Fruit fly (Drosophila melanogaster) whole organism, embryonic: ENCODE results near the gene CG4586.

ENCODE experiments used
- Bdp1 ChIP-seq: fragments of 200-800 bp; sonication (Bioruptor generic); optimal IDR thresholded peaks from 3 replicates; lab custom pipeline; 2016; ENCODE audit warnings: missing biosample characterization, missing genetic modification characterization
- CG10209 ChIP-seq: fragments of 200-800 bp; sonication (Bioruptor generic); optimal IDR thresholded peaks from 3 replicates; lab custom pipeline; 2017; ENCODE audit warnings: missing biosample characterization, mild to moderate bottlenecking, missing genetic modification characterization, missing genetic modification reagents
- CG11398 ChIP-seq: fragments of 200-800 bp; sonication (Bioruptor generic); optimal IDR thresholded peaks from 2 replicates; lab custom pipeline; 2016; ENCODE audit warnings: missing biosample characterization, missing genetic modification characterization
- CG12236 ChIP-seq: fragments of 200-800 bp; sonication (Bioruptor generic); optimal IDR thresholded peaks from 2 replicates; lab custom pipeline; 2016; ENCODE audit warnings: missing biosample characterization, missing genetic modification characterization
- CG13123 ChIP-seq: fragments of 200-800 bp; sonication (Bioruptor generic); optimal IDR thresholded peaks from 2 replicates; lab custom pipeline; 2016; ENCODE audit warnings: missing biosample characterization, missing genetic modification characterization
- CG15601 ChIP-seq: fragments of 200-800 bp; sonication (Bioruptor generic); optimal IDR thresholded peaks from 3 replicates; lab custom pipeline; 2019; ENCODE audit warnings: missing biosample characterization, mild to moderate bottlenecking, missing genetic modification characterization, moderate library complexity
- CG16813 ChIP-seq: fragments of 200-800 bp; sonication (Bioruptor generic); IDR thresholded peaks from 3 replicates; pipeline ENCODE4 v1.3.6; 2022; ENCODE audit warnings: missing biosample characterization, missing genetic modification characterization; ENCODE audit not compliant: partially characterized antibody
- CG17829 ChIP-seq: fragments of 200-800 bp; optimal IDR thresholded peaks from 2 replicates; lab custom pipeline; 2019; ENCODE audit warnings: missing biosample characterization, mild to moderate bottlenecking, missing genetic modification characterization, moderate library complexity
- CG18011 ChIP-seq: fragments of 200-800 bp; sonication (Bioruptor generic); optimal IDR thresholded peaks from 2 replicates; lab custom pipeline; 2017; ENCODE audit warnings: missing biosample characterization, missing genetic modification characterization, mild to moderate bottlenecking, moderate library complexity, missing genotype
- CG2116 ChIP-seq: fragments of 200-800 bp; sonication (Bioruptor generic); optimal IDR thresholded peaks from 3 replicates; lab custom pipeline; 2018; ENCODE audit warnings: missing biosample characterization, mild to moderate bottlenecking, missing genetic modification characterization
- CG2202 ChIP-seq: fragments of 200-800 bp; sonication (Bioruptor generic); optimal IDR thresholded peaks from 2 replicates; lab custom pipeline; 2018; ENCODE audit warnings: missing biosample characterization, mild to moderate bottlenecking, missing genetic modification characterization
- CG6683 ChIP-seq: fragments of 200-800 bp; sonication (Bioruptor generic); optimal IDR thresholded peaks from 2 replicates; lab custom pipeline; 2017; ENCODE audit warnings: missing biosample characterization, mild to moderate bottlenecking, missing genetic modification characterization, missing genetic modification reagents
- CG7786 ChIP-seq: fragments of 200-800 bp; sonication (Bioruptor generic); optimal IDR thresholded peaks from 2 replicates; lab custom pipeline; 2016; ENCODE audit warnings: missing biosample characterization, missing genetic modification characterization
- CG7928 ChIP-seq: fragments of 200-800 bp; sonication (Bioruptor generic); optimal IDR thresholded peaks from 2 replicates; lab custom pipeline; 2017; ENCODE audit warnings: missing biosample characterization, mild to moderate bottlenecking, missing genetic modification characterization
- CG7963 ChIP-seq: fragments of 200-800 bp; sonication (Bioruptor generic); IDR thresholded peaks from 3 replicates; pipeline ENCODE4 v1.3.6; 2022; ENCODE audit warnings: missing biosample characterization, missing genetic modification characterization; ENCODE audit not compliant: partially characterized antibody
- CG7987 ChIP-seq: fragments of 200-800 bp; sonication (Bioruptor generic); optimal IDR thresholded peaks from 2 replicates; lab custom pipeline; 2018; ENCODE audit warnings: missing biosample characterization, mild to moderate bottlenecking, missing genetic modification characterization, moderate library complexity
- Dbx ChIP-seq: fragments of 200-800 bp; sonication (Bioruptor generic); IDR thresholded peaks from 3 replicates; pipeline ENCODE4 v1.3.6; 2022; ENCODE audit warnings: missing biosample characterization, missing genetic modification characterization
- Dek ChIP-seq: fragments of 200-800 bp; sonication (Bioruptor generic); optimal IDR thresholded peaks from 3 replicates; lab custom pipeline; 2019; ENCODE audit warnings: missing biosample characterization, mild to moderate bottlenecking, missing genetic modification characterization, moderate library complexity
- Doc2 ChIP-seq: fragments of 200-800 bp; sonication (Bioruptor generic); IDR thresholded peaks from 2 replicates; pipeline ENCODE4 v1.3.6; 2022; ENCODE audit warnings: missing biosample characterization, missing genetic modification characterization
- GATAe ChIP-seq: fragments of 200-800 bp; sonication (Bioruptor generic); conservative IDR thresholded peaks from 2 replicates; pipeline ENCODE4 v1.3.6; 2022; ENCODE audit warnings: missing biosample characterization, missing genetic modification characterization
- HLH54F ChIP-seq: fragments of 200-800 bp; sonication (Bioruptor generic); optimal IDR thresholded peaks from 3 replicates; lab custom pipeline; 2016; ENCODE audit warnings: missing biosample characterization, missing genetic modification characterization
- Kr ChIP-seq: fragments of 200-800 bp; sonication (Bioruptor generic); optimal IDR thresholded peaks from 2 replicates; lab custom pipeline; 2017; ENCODE audit warnings: missing biosample characterization, mild to moderate bottlenecking, missing genetic modification characterization
- MESR4 ChIP-seq: fragments of 200-800 bp; sonication (Bioruptor generic); optimal IDR thresholded peaks from 2 replicates; lab custom pipeline; 2018; ENCODE audit warnings: missing biosample characterization, mild to moderate bottlenecking, missing genetic modification characterization, moderate library complexity
- Max ChIP-seq: fragments of 200-800 bp; sonication (Bioruptor generic); optimal IDR thresholded peaks from 2 replicates; lab custom pipeline; 2016; ENCODE audit warnings: missing biosample characterization, mild to moderate bottlenecking, missing genetic modification characterization
- Meics ChIP-seq: fragments of 200-800 bp; sonication (Bioruptor generic); optimal IDR thresholded peaks from 2 replicates; lab custom pipeline; 2017; ENCODE audit warnings: missing biosample characterization, mild to moderate bottlenecking, missing genetic modification characterization
- NC2α ChIP-seq: fragments of 200-800 bp; sonication (Bioruptor generic); optimal IDR thresholded peaks from 2 replicates; lab custom pipeline; 2016; ENCODE audit warnings: missing biosample characterization, missing genetic modification characterization
- Rfx ChIP-seq: fragments of 200-800 bp; sonication (Bioruptor generic); IDR thresholded peaks from 2 replicates; pipeline ENCODE4 v1.3.6; 2022; ENCODE audit warnings: missing biosample characterization, missing genetic modification characterization
- Rx ChIP-seq: fragments of 200-800 bp; sonication (Bioruptor generic); IDR thresholded peaks from 2 replicates; pipeline ENCODE4 v1.3.6; 2022; ENCODE audit warnings: missing biosample characterization, missing genetic modification characterization
- Six4 ChIP-seq: fragments of 200-800 bp; sonication (Bioruptor generic); optimal IDR thresholded peaks from 2 replicates; lab custom pipeline; 2016; ENCODE audit warnings: missing biosample characterization, missing genetic modification characterization
- Sry-β ChIP-seq: fragments of 200-800 bp; sonication (Bioruptor generic); optimal IDR thresholded peaks from 2 replicates; lab custom pipeline; 2018; ENCODE audit warnings: missing biosample characterization, mild to moderate bottlenecking, missing genetic modification characterization, moderate library complexity
- Tbp ChIP-seq: fragments of >200 bp; optimal IDR thresholded peaks from 2 replicates; lab custom pipeline; 2018; ENCODE audit warnings: missing biosample characterization, missing genetic modification characterization
- Trl ChIP-seq, 3 experiments: fragments of >200 bp in 2 of 3; fragments of 200-800 bp in 1 of 3; sonication (Bioruptor generic) in 1 of 3; optimal IDR thresholded peaks; 2 replicates in 1 of 3; 3 replicates in 2 of 3; lab custom pipeline; 2016 to 2017; ENCODE audit warnings: missing biosample characterization in 1 of 3, missing genetic modification characterization in 1 of 3
- Xrp1 ChIP-seq: fragments of 200-800 bp; sonication (Bioruptor generic); IDR thresholded peaks from 2 replicates; pipeline ENCODE4 v1.3.6; 2022; ENCODE audit warnings: missing biosample characterization, missing genetic modification characterization
- crp ChIP-seq, 2 experiments: fragments of 200-800 bp; sonication (Bioruptor generic); optimal IDR thresholded peaks; 2 replicates in 1 of 2; 3 replicates in 1 of 2; lab custom pipeline; 2017; ENCODE audit warnings: missing biosample characterization in 2 of 2, missing genetic modification characterization in 2 of 2, mild to moderate bottlenecking in 1 of 2, moderate library complexity in 1 of 2
- dan ChIP-seq: fragments of 200-800 bp; sonication (Bioruptor generic); IDR thresholded peaks from 2 replicates; pipeline ENCODE4 v1.3.6; 2022; ENCODE audit warnings: missing biosample characterization, missing genetic modification characterization
- en ChIP-seq: fragments of 200-800 bp; sonication (Bioruptor generic); optimal IDR thresholded peaks from 2 replicates; lab custom pipeline; 2016; ENCODE audit warnings: missing biosample characterization, missing genetic modification characterization
- ewg ChIP-seq: fragments of 200-800 bp; sonication (Bioruptor generic); optimal IDR thresholded peaks from 3 replicates; lab custom pipeline; 2017; ENCODE audit warnings: mild to moderate bottlenecking, missing biosample characterization, missing genetic modification reagents, missing genetic modification characterization
- fu2 ChIP-seq: fragments of 200-800 bp; sonication (Bioruptor generic); optimal IDR thresholded peaks from 2 replicates; lab custom pipeline; 2016; ENCODE audit warnings: missing biosample characterization, missing genetic modification characterization
- gsb ChIP-seq: fragments of 200-800 bp; sonication (Bioruptor generic); IDR thresholded peaks from 2 replicates; pipeline ENCODE4 v1.3.6; 2022; ENCODE audit warnings: missing biosample characterization, missing genetic modification characterization
- pnt ChIP-seq: fragments of 200-800 bp; sonication (Bioruptor generic); optimal IDR thresholded peaks from 3 replicates; lab custom pipeline; 2016; ENCODE audit warnings: missing biosample characterization, missing genetic modification characterization
- pzg ChIP-seq: fragments of 200-800 bp; sonication (Bioruptor generic); optimal IDR thresholded peaks from 3 replicates; lab custom pipeline; 2018; ENCODE audit warnings: missing biosample characterization, mild to moderate bottlenecking, missing genetic modification characterization, moderate library complexity
- ranshi ChIP-seq: fragments of 200-800 bp; sonication (Bioruptor generic); IDR thresholded peaks from 2 replicates; pipeline ENCODE4 v1.3.6; 2022; ENCODE audit warnings: missing biosample characterization, missing genetic modification characterization
- seq ChIP-seq: fragments of 200-800 bp; sonication (Bioruptor generic); IDR thresholded peaks from 2 replicates; pipeline ENCODE4 v1.3.6; 2022; ENCODE audit warnings: missing biosample characterization, missing genetic modification characterization
- slbo ChIP-seq: fragments of 200-800 bp; sonication (Bioruptor generic); IDR thresholded peaks from 2 replicates; pipeline ENCODE4 v1.3.6; 2022; ENCODE audit warnings: missing biosample characterization, missing genetic modification characterization
- so ChIP-seq: fragments of 200-800 bp; sonication (Bioruptor generic); IDR thresholded peaks from 3 replicates; pipeline ENCODE4 v1.3.6; 2022; ENCODE audit warnings: missing biosample characterization, missing genetic modification characterization
- stc ChIP-seq: fragments of 200-800 bp; sonication (Bioruptor generic); IDR thresholded peaks from 2 replicates; pipeline ENCODE4 v1.3.6; 2022; ENCODE audit warnings: missing biosample characterization, missing genetic modification characterization
- tap ChIP-seq: fragments of 200-800 bp; optimal IDR thresholded peaks from 3 replicates; lab custom pipeline; 2019; ENCODE audit warnings: missing biosample characterization, mild to moderate bottlenecking, missing genetic modification characterization, moderate library complexity
- wor ChIP-seq: fragments of 200-800 bp; sonication (Bioruptor generic); IDR thresholded peaks from 2 replicates; pipeline ENCODE4 v1.3.6; 2022; ENCODE audit warnings: missing biosample characterization, missing genetic modification characterization

Gene CG4586

DNA sequence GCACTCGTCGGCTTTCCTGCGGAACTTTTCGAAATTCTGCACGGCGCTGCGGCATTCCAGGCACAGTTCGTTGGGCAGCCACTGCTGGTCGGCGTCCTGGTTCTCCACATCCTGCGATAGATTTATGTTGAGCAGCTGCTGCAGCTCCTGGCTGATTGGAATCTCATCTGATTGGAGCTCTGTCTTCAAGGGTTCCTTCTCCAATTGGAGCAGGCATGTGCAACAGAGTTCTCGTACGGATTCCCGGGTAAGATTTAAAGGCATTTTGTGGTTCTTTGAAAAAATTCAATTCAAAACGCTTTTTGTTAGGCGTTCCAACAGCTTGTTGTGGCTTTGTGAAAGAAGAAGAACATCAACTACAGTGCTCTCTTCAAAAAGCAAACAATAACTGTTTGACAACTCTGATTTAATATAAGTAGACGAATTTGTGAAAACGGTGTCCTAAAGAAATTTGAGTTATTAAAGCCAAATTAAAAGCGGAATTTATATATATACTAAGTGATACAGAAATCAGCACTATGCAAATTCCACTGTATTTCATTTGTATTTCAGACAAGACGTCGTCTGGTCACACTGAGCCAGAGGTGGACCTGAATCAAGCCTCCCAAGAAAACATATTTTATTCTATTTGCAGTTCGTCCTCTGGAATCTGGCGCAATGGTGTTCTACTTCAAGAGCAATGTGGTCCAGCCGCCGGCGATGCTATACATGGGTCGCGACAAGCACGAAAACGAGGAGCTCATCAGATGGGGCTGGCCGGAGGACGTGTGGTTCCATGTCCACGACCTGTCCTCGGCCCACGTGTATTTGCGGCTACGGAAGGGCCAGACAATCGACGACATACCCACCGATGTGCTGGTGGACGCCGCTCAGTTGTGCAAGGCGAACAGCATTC is 43.8 kb downstream of the CG4586 start, which contains the start of the genes CG3032 and CG4593 (continued):
- TF ChIP-seq CG7928 (GFP tag; lab: Kevin White, UChicago) (peak; percentile 47), dan (GFP tag; lab: Robert Waterston, UW) (peak; percentile 48; the same call in 1 of the 2 replicates), Six4 (peak; percentile 55), Bdp1 (peak; percentile 40), fu2 (GFP tag; lab: Kevin White, UChicago) (peak; percentile 73), CG17829 (tag; lab: Kevin White, UChicago) (peak; percentile 74), CG2116 (peak; percentile 57), Rx (GFP tag; lab: Robert Waterston, UW) (peak; percentile 85), so (peak; percentile 82), en (GFP tag; lab: Kevin White, UChicago) (peak; percentile 20), CG18011 (peak; percentile 79), CG7786 (GFP tag; lab: Kevin White, UChicago) (peak; percentile 72), CG15601 (peak; percentile 64), wor (GFP tag; lab: Robert Waterston, UW) (peak; percentile 74), CG2202 (peak; percentile 43), NC2α (GFP tag; lab: Kevin White, UChicago) (no peak), CG7987 (peak; percentile 54), MESR4 (GFP tag; lab: Kevin White, UChicago) (peak; percentile 72), Dbx (GFP tag; lab: Robert Waterston, UW) (peak; percentile 85), Tbp (GFP tag; lab: Kevin White, UChicago) (no peak), CG16813 (GFP tag; lab: Robert Waterston, UW) (no peak), stc (peak; percentile 84), slbo (GFP tag; lab: Robert Waterston, UW) (peak; percentile 96), Max (GFP tag; lab: Kevin White, UChicago) (peak; percentile 80), ewg (GFP tag; lab: Kevin White, UChicago) (peak; percentile 47), CG7963 (GFP tag; lab: Robert Waterston, UW) (no peak), Trl (optimal IDR thresholded peaks at IDR 0.05; lab: Kevin White, UChicago) (no peak), Trl (GFP tag; optimal IDR thresholded peaks at IDR 0.05; lab: Kevin White, UChicago) (peak; percentile 80), CG12236 (GFP tag; lab: Kevin White, UChicago) (peak; percentile 4), GATAe (peak; percentile 73), Doc2 (GFP tag; lab: Robert Waterston, UW) (no peak), Rfx (GFP tag; lab: Robert Waterston, UW) (peak; percentile 92), CG10209 (GFP tag; lab: Kevin White, UChicago) (peak; percentile 74), ranshi (GFP tag; lab: Robert Waterston, UW) (peak; percentile 87; the same call in 1 of the 2 replicates), HLH54F (GFP tag; lab: Kevin White, UChicago) (peak; percentile 77), CG11398 (GFP tag; lab: Kevin White, UChicago) (peak; percentile 40), Meics (GFP tag; lab: Kevin White, UChicago) (peak; percentile 82), tap (tag; lab: Kevin White, UChicago) (peak; percentile 61), Dek (tag; lab: Kevin White, UChicago) (peak; percentile 84), CG6683 (peak; percentile 13), CG13123 (peak; percentile 14), Kr (GFP tag; lab: Kevin White, UChicago) (no peak), gsb (GFP tag; lab: Robert Waterston, UW) (peak; percentile 87), crp (GFP tag; optimal IDR thresholded peaks at IDR 0.05; lab: Kevin White, UChicago) (peak in 1 of 2 experiments; percentile 60), pnt (GFP tag; lab: Kevin White, UChicago) (peak; percentile 72), Sry-β (GFP tag; lab: Kevin White, UChicago) (no peak), seq (GFP tag; lab: Robert Waterston, UW) (peak; percentile 83), pzg (GFP tag; lab: Kevin White, UChicago) (peak; percentile 60), Xrp1 (GFP tag; lab: Robert Waterston, UW) (peak; percentile 87)
